Fruit fly (Drosophila melanogaster) whole organism, adult: Measurements from ENCODE around the gene ENGase.

ENCODE experiments used
- CG11617 ChIP-seq: fragments of 200-800 bp; sonication (Bioruptor generic); optimal IDR thresholded peaks from 2 replicates; lab custom pipeline; 2017; ENCODE audit warnings: mild to moderate bottlenecking, missing biosample characterization, missing genetic modification reagents, missing genetic modification characterization
- CG12768 ChIP-seq: fragments of 200-800 bp; sonication (Bioruptor generic); optimal IDR thresholded peaks from 2 replicates; lab custom pipeline; 2017; ENCODE audit warnings: missing biosample characterization, missing genetic modification characterization, mild to moderate bottlenecking, moderate library complexity, missing genetic modification reagents
- CG14711 ChIP-seq: fragments of 200-800 bp; sonication (Bioruptor generic); optimal IDR thresholded peaks from 2 replicates; lab custom pipeline; 2018; ENCODE audit warnings: missing biosample characterization, mild to moderate bottlenecking, missing genetic modification characterization, moderate library complexity
- CG1620 ChIP-seq: fragments of 200-800 bp; sonication (Bioruptor generic); optimal IDR thresholded peaks from 2 replicates; lab custom pipeline; 2016; ENCODE audit warnings: missing biosample characterization, missing genetic modification characterization
- CG33017 ChIP-seq: fragments of 200-800 bp; sonication (Bioruptor generic); optimal IDR thresholded peaks from 2 replicates; lab custom pipeline; 2018; ENCODE audit warnings: missing biosample characterization, mild to moderate bottlenecking, missing genetic modification characterization, moderate library complexity
- CG5204 ChIP-seq: fragments of 200-800 bp; sonication (Bioruptor generic); optimal IDR thresholded peaks from 2 replicates; lab custom pipeline; 2016; ENCODE audit warnings: missing biosample characterization, missing genetic modification characterization
- CG7045 ChIP-seq: fragments of 200-800 bp; sonication (Bioruptor generic); optimal IDR thresholded peaks from 2 replicates; lab custom pipeline; 2017; ENCODE audit warnings: missing biosample characterization, mild to moderate bottlenecking, missing genetic modification characterization
- CG7101 ChIP-seq: fragments of 200-800 bp; sonication (Bioruptor generic); optimal IDR thresholded peaks from 2 replicates; lab custom pipeline; 2018; ENCODE audit warnings: missing biosample characterization, mild to moderate bottlenecking, missing genetic modification characterization, moderate library complexity
- Clk ChIP-seq: fragments of 200-800 bp; sonication (Bioruptor generic); optimal IDR thresholded peaks from 2 replicates; lab custom pipeline; 2017; ENCODE audit warnings: missing biosample characterization, missing genetic modification characterization
- Crg-1 ChIP-seq: fragments of 200-800 bp; sonication (Bioruptor generic); optimal IDR thresholded peaks from 2 replicates; lab custom pipeline; 2016; ENCODE audit warnings: missing biosample characterization, missing genetic modification characterization
- Hr96 ChIP-seq: fragments of 200-800 bp; sonication (Bioruptor generic); optimal IDR thresholded peaks from 2 replicates; lab custom pipeline; 2016; ENCODE audit warnings: missing biosample characterization, missing genetic modification characterization
- Mnt ChIP-seq: fragments of 200-800 bp; sonication (Bioruptor generic); optimal IDR thresholded peaks from 2 replicates; lab custom pipeline; 2016; ENCODE audit warnings: missing biosample characterization, mild to moderate bottlenecking, missing genetic modification characterization
- bab1 ChIP-seq: fragments of 200-800 bp; sonication (Bioruptor generic); optimal IDR thresholded peaks from 3 replicates; lab custom pipeline; 2019; ENCODE audit warnings: missing biosample characterization, mild to moderate bottlenecking, missing genetic modification characterization, moderate library complexity
- cic ChIP-seq: fragments of 200-800 bp; sonication (Bioruptor generic); optimal IDR thresholded peaks from 2 replicates; lab custom pipeline; 2017; ENCODE audit warnings: missing biosample characterization, mild to moderate bottlenecking, missing genetic modification characterization, moderate library complexity
- cnc ChIP-seq, 2 experiments: fragments of >200 bp; optimal IDR thresholded peaks; 2 replicates each; lab custom pipeline; 2017
- kay ChIP-seq: fragments of 200-800 bp; sonication (Bioruptor generic); peaks from one replicate; lab custom pipeline; 2016; ENCODE audit warnings: missing biosample characterization, missing genetic modification characterization, borderline replicate concordance
- ovo ChIP-seq: fragments of 200-800 bp; sonication (Bioruptor generic); optimal IDR thresholded peaks from 2 replicates; lab custom pipeline; 2016; ENCODE audit warnings: missing biosample characterization, missing genetic modification characterization
- pad ChIP-seq: fragments of 200-800 bp; sonication (Bioruptor generic); optimal IDR thresholded peaks from 3 replicates; lab custom pipeline; 2017; ENCODE audit warnings: missing biosample characterization, missing genetic modification characterization, mild to moderate bottlenecking, moderate library complexity, missing genetic modification reagents
- toe ChIP-seq: fragments of 200-800 bp; sonication (Bioruptor generic); optimal IDR thresholded peaks from 2 replicates; lab custom pipeline; 2016; ENCODE audit warnings: missing biosample characterization, missing genetic modification characterization

ENGase gene

DNA sequence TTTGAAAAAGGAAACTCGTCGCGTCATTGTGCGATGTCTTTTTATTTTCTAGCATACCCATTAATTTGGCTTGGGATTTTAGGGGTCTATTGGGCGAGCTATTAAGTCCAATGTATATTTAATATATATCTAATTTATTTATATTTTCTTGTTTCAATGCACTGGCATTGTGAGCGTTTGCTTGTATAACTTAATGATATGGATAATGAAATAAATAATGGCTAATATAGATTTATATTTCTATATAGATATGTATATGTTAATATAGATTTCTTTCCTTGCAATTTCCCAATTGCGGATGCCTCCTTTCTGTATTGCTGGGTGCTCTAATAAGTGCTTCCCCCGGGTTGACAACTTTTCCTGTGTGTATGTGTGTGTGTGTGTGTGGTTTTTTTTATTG is 48.2 kb downstream of the ENGase start:
- TF ChIP-seq cnc (optimal IDR thresholded peaks at IDR 0.05; lab: Kevin White, UChicago) (no peak), CG5204 (GFP tag; lab: Kevin White, UChicago) (no peak), kay (GFP tag; lab: Kevin White, UChicago) (no peak)

DNA sequence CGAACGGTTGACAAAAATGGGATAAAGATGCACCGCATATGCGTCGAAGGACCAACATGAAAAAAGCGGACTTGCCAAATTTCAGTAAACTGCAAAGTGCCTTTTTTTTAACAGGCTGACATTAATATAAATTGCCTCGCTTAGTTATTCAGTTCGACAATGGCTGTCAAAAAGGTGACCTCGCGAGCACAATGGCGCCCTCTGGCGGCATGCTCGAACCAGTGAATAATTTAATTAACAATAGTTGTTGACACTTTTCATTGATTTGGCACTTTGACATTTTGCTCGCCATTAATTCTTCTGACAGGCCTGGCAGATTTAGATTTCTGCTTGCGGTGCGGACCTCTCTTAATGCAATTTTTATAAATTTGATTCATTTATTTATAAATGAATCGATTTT is 49.1 kb downstream of the ENGase start:
- TF ChIP-seq CG11617 (no peak), CG33017 (tag; lab: Kevin White, UChicago) (no peak), CG14711 (no peak), Mnt (no peak), cic (GFP tag; lab: Kevin White, UChicago) (no peak), ovo (GFP tag; lab: Kevin White, UChicago) (no peak), CG7101 (no peak), Crg-1 (GFP tag; lab: Kevin White, UChicago) (no peak), toe (no peak), cnc (optimal IDR thresholded peaks at IDR 0.05; lab: Kevin White, UChicago) (no peak), CG5204 (GFP tag; lab: Kevin White, UChicago) (no peak), Hr96 (GFP tag; lab: Kevin White, UChicago) (no peak), CG1620 (GFP tag; lab: Kevin White, UChicago) (no peak), CG7045 (GFP tag; lab: Kevin White, UChicago) (no peak), pad (no peak)

DNA sequence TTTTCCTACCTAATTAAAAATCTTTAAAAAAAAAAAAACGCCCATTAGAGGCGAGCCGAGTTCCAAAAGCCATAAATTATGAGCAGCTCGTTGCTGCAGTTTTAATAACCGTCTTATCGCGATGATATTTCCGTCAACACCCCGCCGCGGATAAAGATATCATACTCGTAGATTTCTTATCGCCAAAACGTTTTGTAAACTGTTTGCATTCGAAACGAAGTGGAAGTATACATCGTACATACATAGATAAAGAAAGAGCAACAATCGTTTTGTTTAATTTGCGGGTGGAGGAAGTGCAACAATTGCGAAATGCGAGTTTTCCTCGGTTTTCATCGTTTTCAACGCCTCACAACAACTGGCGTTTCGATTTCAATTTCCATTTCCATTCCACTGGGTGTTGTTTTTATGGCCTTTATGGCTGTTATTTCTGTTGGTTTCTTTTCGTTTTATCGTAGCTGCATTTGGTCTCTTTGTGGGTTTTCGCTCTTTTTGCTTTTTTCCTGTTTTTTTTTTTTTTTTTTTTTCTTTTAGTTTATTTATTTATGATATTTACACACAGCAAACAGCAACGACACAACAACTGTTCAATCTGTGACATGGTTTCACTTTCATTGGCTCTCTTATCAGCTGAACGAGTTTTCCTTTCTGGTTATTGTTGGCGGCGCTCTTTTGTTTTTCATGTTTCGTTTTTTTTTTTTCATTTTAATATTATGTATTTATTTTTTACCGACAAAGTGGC is 49.7 kb downstream of the ENGase start:
- TF ChIP-seq Hr96 (GFP tag; lab: Kevin White, UChicago): no peak
- peak; percentile 44 for TF ChIP-seq Crg-1 (GFP tag; lab: Kevin White, UChicago)

DNA sequence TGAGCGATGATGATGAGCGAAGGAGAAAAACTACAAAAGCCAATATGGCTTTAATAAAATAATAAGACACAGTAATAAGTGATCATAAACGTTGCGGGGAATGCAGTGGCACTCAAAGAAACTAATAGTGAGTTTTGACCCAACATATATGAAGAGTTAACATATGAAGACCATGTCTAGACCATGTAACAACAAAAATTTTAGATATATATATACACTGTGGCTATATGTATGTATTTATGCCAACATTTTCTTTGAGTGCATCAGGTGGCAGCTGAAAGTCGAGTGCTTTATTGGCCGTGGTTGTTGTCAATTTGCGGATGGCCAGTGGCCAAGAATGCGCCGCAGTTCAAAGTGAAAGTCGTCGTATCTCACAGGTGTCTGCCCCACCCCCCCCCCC is 50.5 kb downstream of the ENGase start:
- TF ChIP-seq Hr96 (GFP tag; lab: Kevin White, UChicago) (no peak), Clk (GFP tag; lab: Kevin White, UChicago) (no peak), CG7101 (no peak), kay (GFP tag; lab: Kevin White, UChicago) (no peak), CG12768 (GFP tag; lab: Kevin White, UChicago) (no peak), ovo (GFP tag; lab: Kevin White, UChicago) (no peak), CG11617 (no peak), CG33017 (tag; lab: Kevin White, UChicago) (no peak), toe (no peak), CG7045 (GFP tag; lab: Kevin White, UChicago) (no peak), bab1 (GFP tag; lab: Kevin White, UChicago) (no peak), Crg-1 (GFP tag; lab: Kevin White, UChicago) (no peak)

DNA sequence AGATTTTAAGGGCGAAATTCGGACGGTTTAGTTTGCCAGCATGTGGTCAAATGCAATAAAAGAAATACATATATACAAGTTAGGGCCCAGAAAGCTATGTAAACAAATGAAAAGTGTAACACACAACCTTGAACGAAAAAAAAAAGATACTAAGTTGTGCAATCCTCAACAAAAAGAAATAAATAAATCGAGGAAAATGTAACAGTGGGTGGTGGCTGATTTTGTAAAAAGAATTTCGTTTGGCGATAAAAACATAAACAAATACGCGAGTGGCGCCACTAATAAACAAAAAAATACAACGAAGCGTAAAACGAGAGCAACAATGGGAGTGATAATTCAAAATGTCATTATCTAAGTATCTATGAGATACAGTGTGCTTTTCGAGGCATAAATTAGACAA is 53.6 kb downstream of the ENGase start:
- TF ChIP-seq toe: no peak
- TF ChIP-seq CG14711: no peak
- TF ChIP-seq CG12768 (GFP tag; lab: Kevin White, UChicago): no peak
- TF ChIP-seq CG33017 (tag; lab: Kevin White, UChicago): no peak
- TF ChIP-seq Clk (GFP tag; lab: Kevin White, UChicago): no peak
